Fruit fly (Drosophila melanogaster) whole organism, wandering third instar larva: ENCODE measurements around the gene CG11698.

Experiments
- Abd-B ChIP-seq: fragments of >200 bp; optimal IDR thresholded peaks from 2 replicates; lab custom pipeline; 2017; ENCODE audit warnings: missing biosample characterization, missing genetic modification characterization
- Dfd ChIP-seq: fragments of >200 bp; optimal IDR thresholded peaks from 2 replicates; lab custom pipeline; 2017; ENCODE audit warnings: missing biosample characterization, missing genetic modification characterization
- HLH106 ChIP-seq: fragments of 200-800 bp; optimal IDR thresholded peaks from 3 replicates; lab custom pipeline; 2019; ENCODE audit warnings: missing biosample characterization, mild to moderate bottlenecking, missing genetic modification characterization, moderate library complexity
- Hnf4 ChIP-seq: fragments of 200-800 bp; sonication (Bioruptor generic); optimal IDR thresholded peaks from 2 replicates; lab custom pipeline; 2016; ENCODE audit warnings: missing biosample characterization, mild to moderate bottlenecking, missing genetic modification characterization
- Myc ChIP-seq: fragments of >200 bp; optimal IDR thresholded peaks from 2 replicates; lab custom pipeline; 2017
- lola ChIP-seq: fragments of >200 bp; optimal IDR thresholded peaks from 2 replicates; lab custom pipeline; 2017; ENCODE audit warnings: missing biosample characterization, missing genetic modification characterization
- pan ChIP-seq: fragments of >200 bp; optimal IDR thresholded peaks from 2 replicates; lab custom pipeline; 2017
- sage ChIP-seq: fragments of 200-800 bp; sonication (Bioruptor generic); optimal IDR thresholded peaks from 2 replicates; lab custom pipeline; 2016; ENCODE audit warnings: missing biosample characterization, mild to moderate bottlenecking, missing genetic modification characterization

DNA sequence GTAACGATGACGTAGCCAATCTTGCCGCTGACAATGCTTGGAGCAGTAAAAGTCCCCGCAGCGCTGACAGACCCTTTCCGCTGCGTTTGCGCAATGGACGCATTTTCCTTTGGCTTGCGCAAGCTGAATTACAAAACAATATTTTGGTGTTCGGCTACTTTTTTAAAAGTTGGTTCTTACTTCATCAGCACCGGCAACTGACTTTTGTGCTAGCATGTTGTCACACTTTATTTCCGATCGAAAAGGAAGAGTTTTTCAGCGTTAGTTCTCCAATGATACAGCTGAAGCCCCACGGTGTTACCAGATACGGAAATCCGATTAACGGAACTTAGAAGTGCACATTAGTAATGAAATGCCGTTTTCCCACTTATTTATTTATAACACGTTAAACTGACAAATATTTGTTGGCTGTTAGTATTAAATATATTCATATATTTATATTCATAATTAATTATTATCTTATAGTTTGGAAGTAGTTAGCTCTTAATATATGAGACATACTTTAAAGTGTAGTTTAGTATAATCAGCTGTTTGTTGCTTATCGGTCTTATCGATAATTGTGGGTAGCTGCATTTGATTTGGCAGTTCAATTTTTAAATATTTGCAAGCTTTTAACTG, 50.4 kb downstream of the CG11698 start, which contains the start of the genes Veneno and CG7963:
- TF ChIP-seq Hnf4 (GFP tag; lab: Kevin White, UChicago) (no peak), Dfd (no peak), HLH106 (tag; lab: Kevin White, UChicago) (peak; percentile 31), sage (no peak), Abd-B (GFP tag; lab: Kevin White, UChicago) (no peak), Myc (no peak), pan (lab: Kevin White, UChicago) (no peak), lola (GFP tag; lab: Kevin White, UChicago) (no peak)
